Fruit fly (Drosophila melanogaster): ENCODE data around the gene Ccdc85.

Ccdc85 gene

DNA sequence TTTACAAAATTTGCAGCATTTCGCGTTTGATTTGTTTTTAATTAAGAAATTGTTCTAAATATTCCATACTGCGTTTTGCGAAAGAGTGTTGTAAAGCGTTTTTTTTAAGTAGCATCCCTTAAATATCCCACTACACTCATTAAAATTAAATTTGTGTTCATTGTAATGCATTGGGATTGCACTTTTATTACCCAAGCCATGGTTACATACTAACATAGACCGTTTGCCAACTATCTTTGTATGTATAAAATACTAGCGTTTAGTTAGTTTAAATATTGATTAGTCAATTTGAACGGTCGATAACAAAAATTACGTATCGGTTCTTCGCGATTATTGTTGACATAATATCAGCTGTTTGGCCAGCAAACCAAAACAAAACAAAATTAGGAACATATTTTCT, 40.7 kb downstream of the Ccdc85 start, which contains the start of the genes cnir and CG17221 (continued):
- TF ChIP-seq dpn (GFP tag; optimal IDR thresholded peaks at IDR 0.05) (peak; percentile 70 to 76), Bdp1 (GFP tag; optimal IDR thresholded peaks at IDR 0.05) (no peak), Ets65A (GFP tag) (peak; percentile 88), NFAT (GFP tag; IDR thresholded peaks at IDR 0.05) (peak; percentile 47; the same call in 1 of the 2 replicates), D19B (GFP tag; optimal IDR thresholded peaks at IDR 0.05) (no peak), disco-r (GFP tag; optimal IDR thresholded peaks at IDR 0.05) (peak; percentile 71), lov (optimal IDR thresholded peaks at IDR 0.05) (no peak), lov (GFP tag; IDR thresholded peaks at IDR 0.05) (no peak), grau (tag; optimal IDR thresholded peaks at IDR 0.05) (peak; percentile 67), Doc3 (GFP tag; IDR thresholded peaks at IDR 0.05; ENCODE audit: partially characterized antibody) (no peak; the same call in 2 of the 3 replicates), ATbp (GFP tag; optimal IDR thresholded peaks at IDR 0.05) (no peak), Lim3 (GFP tag; IDR thresholded peaks at IDR 0.05) (no peak), hth (optimal IDR thresholded peaks at IDR 0.05) (no peak), ro (GFP tag; IDR thresholded peaks at IDR 0.05) (no peak), CG12769 (tag; optimal IDR thresholded peaks at IDR 0.05) (peak; percentile 69), CG12236 (GFP tag; optimal IDR thresholded peaks at IDR 0.05) (peak; percentile 55), CG5953 (GFP tag; IDR thresholded peaks at IDR 0.05) (no peak), ftz-f1 (GFP tag; optimal IDR thresholded peaks at IDR 0.05) (no peak), nau (GFP tag; optimal IDR thresholded peaks at IDR 0.05) (no peak), gfzf (GFP tag; optimal IDR thresholded peaks at IDR 0.05) (peak; percentile 75), dm (GFP tag; optimal IDR thresholded peaks at IDR 0.05) (peak; percentile 43), tna (GFP tag; IDR thresholded peaks at IDR 0.05; ENCODE audit: partially characterized antibody) (no peak), CG11247 (GFP tag; IDR thresholded peaks at IDR 0.05) (no peak), Hr78 (GFP tag; optimal IDR thresholded peaks at IDR 0.05) (no peak), stwl (tag; optimal IDR thresholded peaks at IDR 0.05) (peak; percentile 81), CG10565 (GFP tag; optimal IDR thresholded peaks at IDR 0.05) (no peak), Oaz (GFP tag; IDR thresholded peaks at IDR 0.05) (no peak), Optix (GFP tag; IDR thresholded peaks at IDR 0.05) (no peak), lbe (GFP tag; optimal IDR thresholded peaks at IDR 0.05) (peak; percentile 81), peb (GFP tag; IDR thresholded peaks at IDR 0.05) (no peak), bowl (GFP tag; IDR thresholded peaks at IDR 0.05) (no peak), Jarid2 (GFP tag; optimal IDR thresholded peaks at IDR 0.05) (no peak), trem (tag; optimal IDR thresholded peaks at IDR 0.05) (peak; percentile 86), CG33213 (GFP tag; optimal IDR thresholded peaks at IDR 0.05) (peak; percentile 76), dysf (GFP tag; IDR thresholded peaks at IDR 0.05) (no peak), CG7963 (GFP tag; IDR thresholded peaks at IDR 0.05; ENCODE audit: partially characterized antibody) (no peak), Dip3 (GFP tag; optimal IDR thresholded peaks at IDR 0.05) (peak; percentile 70), CG1792 (GFP tag; optimal IDR thresholded peaks at IDR 0.05) (no peak), mam (GFP tag; optimal IDR thresholded peaks at IDR 0.05) (peak; percentile 77), Sry-β (GFP tag; optimal IDR thresholded peaks at IDR 0.05) (no peak), Xbp1 (GFP tag; optimal IDR thresholded peaks at IDR 0.05) (peak; percentile 76), Stat92E (GFP tag; optimal IDR thresholded peaks at IDR 0.05) (no peak), h (optimal IDR thresholded peaks at IDR 0.05) (no peak), BEAF-32 (GFP tag; optimal IDR thresholded peaks at IDR 0.05) (peak; percentile 72), p53 (GFP tag; optimal IDR thresholded peaks at IDR 0.05) (peak; percentile 45), Lpt (GFP tag; optimal IDR thresholded peaks at IDR 0.05) (no peak), hb (GFP tag; IDR thresholded peaks at IDR 0.05; ENCODE audit: partially characterized antibody) (no peak), Deaf1 (tag; optimal IDR thresholded peaks at IDR 0.05) (peak; percentile 19), CG12942 (GFP tag; optimal IDR thresholded peaks at IDR 0.05) (peak; percentile 54), CG6654 (GFP tag; optimal IDR thresholded peaks at IDR 0.05) (no peak), Scr (GFP tag; IDR thresholded peaks at IDR 0.05; ENCODE audit: partially characterized antibody) (peak; percentile 54), Rx (GFP tag; IDR thresholded peaks at IDR 0.05) (no peak)

All from whole organism, embryonic.